Worm (Caenorhabditis elegans) whole organism, young adult: ENCODE data around the gene C55A1.1.
A peak's percentile ranks its signal among the peaks of the same experiment; 100 is the strongest.

Experiments used
- C06A6.2 ChIP-seq: fragments of 200-800 bp; sonication (Bioruptor generic); conservative IDR thresholded peaks from 2 replicates; pipeline ENCODE4 v1.3.6; 2022; ENCODE audit warnings: missing genetic modification characterization, missing compliant biosample characterization
- C17E4.6 ChIP-seq: fragments of 200-800 bp; sonication (Bioruptor generic); IDR thresholded peaks from 2 replicates; pipeline ENCODE4 v1.3.6; 2022; ENCODE audit warnings: missing genetic modification reagents, missing genetic modification characterization, missing compliant biosample characterization
- F33H1.4 ChIP-seq: fragments of 200-800 bp; sonication (Bioruptor generic); IDR thresholded peaks from 2 replicates; pipeline ENCODE4 v1.3.6; 2022; ENCODE audit warnings: missing genetic modification reagents, missing genetic modification characterization, missing compliant biosample characterization
- F55B11.4 ChIP-seq: sonication (generic microtip); optimal IDR thresholded peaks from 2 replicates; lab custom pipeline; 2016; ENCODE audit warnings: missing compliant biosample characterization, missing genetic modification characterization, borderline replicate concordance; ENCODE audit not compliant: insufficient read depth
- atf-7 ChIP-seq: sonication (generic microtip); optimal IDR thresholded peaks from 2 replicates; lab custom pipeline; 2017; ENCODE audit warnings: mild to moderate bottlenecking, missing genetic modification characterization, missing compliant biosample characterization
- bed-1 ChIP-seq: fragments of 200-800 bp; sonication (Bioruptor generic); IDR thresholded peaks from 2 replicates; pipeline ENCODE4 v1.3.6; 2022; ENCODE audit warnings: missing genetic modification reagents, missing genetic modification characterization, missing compliant biosample characterization
- ceh-100 ChIP-seq: fragments of 200-800 bp; sonication (Bioruptor generic); IDR thresholded peaks from 2 replicates; pipeline ENCODE4 v1.3.6; 2022; ENCODE audit warnings: missing genetic modification reagents, missing genetic modification characterization, missing compliant biosample characterization
- ceh-40 ChIP-seq: fragments of 200-800 bp; sonication (Bioruptor generic); IDR thresholded peaks from 2 replicates; pipeline ENCODE4 v1.3.6; 2022; ENCODE audit warnings: missing genetic modification characterization, missing compliant biosample characterization
- ceh-91 ChIP-seq: fragments of 200-800 bp; sonication (Bioruptor generic); IDR thresholded peaks from 2 replicates; pipeline ENCODE4 v1.3.6; 2022; ENCODE audit warnings: missing genetic modification reagents, missing genetic modification characterization, missing compliant biosample characterization
- chd-7 ChIP-seq: sonication (generic microtip); optimal IDR thresholded peaks from 2 replicates; lab custom pipeline; 2016; ENCODE audit warnings: mild to moderate bottlenecking, missing genetic modification characterization, moderate library complexity, missing compliant biosample characterization
- die-1 ChIP-seq: sonication (generic microtip); optimal IDR thresholded peaks from 2 replicates; lab custom pipeline; 2016; ENCODE audit warnings: missing genotype, mild to moderate bottlenecking, missing genetic modification characterization, missing compliant biosample characterization
- dox-1 ChIP-seq: fragments of 200-800 bp; sonication (Bioruptor generic); IDR thresholded peaks from 2 replicates; pipeline ENCODE4 v1.3.6; 2022; ENCODE audit warnings: missing genetic modification reagents, missing genetic modification characterization, missing compliant biosample characterization
- dpff-1 ChIP-seq: sonication (generic microtip); optimal IDR thresholded peaks from 2 replicates; lab custom pipeline; 2017; ENCODE audit warnings: mild to moderate bottlenecking, missing genetic modification characterization, missing compliant biosample characterization
- egl-18 ChIP-seq: fragments of 200-800 bp; sonication (Bioruptor generic); IDR thresholded peaks from 2 replicates; pipeline ENCODE4 v1.3.6; 2022; ENCODE audit warnings: missing genetic modification reagents, missing genetic modification characterization, missing compliant biosample characterization
- egl-44 ChIP-seq: fragments of 200-800 bp; sonication (Bioruptor generic); IDR thresholded peaks from 2 replicates; pipeline ENCODE4 v1.3.6; 2022; ENCODE audit warnings: missing genetic modification reagents, missing genetic modification characterization, missing compliant biosample characterization
- egrh-3 ChIP-seq: fragments of 200-800 bp; sonication (Bioruptor generic); IDR thresholded peaks from 2 replicates; pipeline ENCODE4 v1.3.6; 2022; ENCODE audit warnings: missing genetic modification reagents, missing genetic modification characterization, missing compliant biosample characterization
- ets-4 ChIP-seq: fragments of 200-800 bp; sonication (Bioruptor generic); optimal IDR thresholded peaks from 2 replicates; lab custom pipeline; 2018; ENCODE audit warnings: mild to moderate bottlenecking, missing genetic modification characterization, missing compliant biosample characterization
- fkh-3 ChIP-seq: sonication (generic microtip); optimal IDR thresholded peaks from 2 replicates; lab custom pipeline; 2016; ENCODE audit warnings: mild to moderate bottlenecking, missing genetic modification characterization, missing compliant biosample characterization
- him-1 ChIP-seq: sonication (generic microtip); optimal IDR thresholded peaks from 2 replicates; lab custom pipeline; 2016; ENCODE audit warnings: missing genotype, missing genetic modification reagents, missing genetic modification characterization, missing compliant biosample characterization
- hlh-12 ChIP-seq: sonication (generic microtip); optimal IDR thresholded peaks from 2 replicates; lab custom pipeline; 2016; ENCODE audit warnings: missing genetic modification characterization, missing compliant biosample characterization
- hmg-1.2 ChIP-seq: fragments of 200-800 bp; sonication (Bioruptor generic); IDR thresholded peaks from 2 replicates; pipeline ENCODE4 v1.3.6; 2022; ENCODE audit warnings: missing genetic modification reagents, missing genetic modification characterization, missing compliant biosample characterization
- hmg-20 ChIP-seq: fragments of 200-800 bp; sonication (Bioruptor generic); IDR thresholded peaks from 2 replicates; pipeline ENCODE4 v1.3.6; 2022; ENCODE audit warnings: missing genetic modification reagents, missing genetic modification characterization, missing compliant biosample characterization
- hrde-1 ChIP-seq: sonication (generic microtip); optimal IDR thresholded peaks from 2 replicates; lab custom pipeline; 2016; ENCODE audit warnings: missing genetic modification characterization, mild to moderate bottlenecking, missing compliant biosample characterization, moderate library complexity, missing genotype, missing genetic modification reagents, borderline replicate concordance
- let-526 ChIP-seq: fragments of 200-800 bp; sonication (Bioruptor generic); IDR thresholded peaks from 2 replicates; pipeline ENCODE4 v1.3.6; 2022; ENCODE audit warnings: missing genetic modification reagents, missing genetic modification characterization, missing compliant biosample characterization
- let-607 ChIP-seq, 2 experiments: fragments of 200-800 bp in 1 of 2; sonication (Bioruptor generic) in 1 of 2; sonication (generic microtip) in 1 of 2; optimal IDR thresholded peaks; 2 replicates each; lab custom pipeline; 2016 to 2018; ENCODE audit warnings: mild to moderate bottlenecking in 2 of 2, missing compliant biosample characterization in 2 of 2, missing genetic modification characterization in 2 of 2, moderate library complexity in 2 of 2, missing genotype in 1 of 2
- lin-40 ChIP-seq: sonication (generic microtip); optimal IDR thresholded peaks from 2 replicates; lab custom pipeline; 2016; ENCODE audit warnings: missing genetic modification characterization, mild to moderate bottlenecking, missing compliant biosample characterization, missing genotype, missing genetic modification reagents
- lir-1 ChIP-seq: fragments of 200-800 bp; sonication (Bioruptor generic); conservative IDR thresholded peaks from 2 replicates; pipeline ENCODE4 v1.3.6; 2022; ENCODE audit warnings: missing genetic modification reagents, missing genetic modification characterization, missing compliant biosample characterization
- lsl-1 ChIP-seq: fragments of 200-800 bp; sonication (Bioruptor generic); optimal IDR thresholded peaks from 2 replicates; lab custom pipeline; 2018; ENCODE audit warnings: mild to moderate bottlenecking, missing genetic modification characterization, moderate library complexity, missing compliant biosample characterization
- madf-3 ChIP-seq: fragments of 200-800 bp; sonication (Bioruptor generic); IDR thresholded peaks from 2 replicates; pipeline ENCODE4 v1.3.6; 2022; ENCODE audit warnings: missing genetic modification reagents, missing genetic modification characterization, missing compliant biosample characterization
- mel-28 ChIP-seq: sonication (generic microtip); optimal IDR thresholded peaks from 2 replicates; lab custom pipeline; 2016; ENCODE audit warnings: borderline replicate concordance, mild to moderate bottlenecking, missing genetic modification characterization, missing compliant biosample characterization
- mxl-1 ChIP-seq: sonication (generic microtip); optimal IDR thresholded peaks from 2 replicates; lab custom pipeline; 2016; ENCODE audit warnings: missing genetic modification characterization, missing compliant biosample characterization
- nhr-179 ChIP-seq: sonication (generic microtip); optimal IDR thresholded peaks from 2 replicates; lab custom pipeline; 2016; ENCODE audit warnings: mild to moderate bottlenecking, missing genetic modification characterization, missing compliant biosample characterization
- sdz-38 ChIP-seq: sonication (generic microtip); optimal IDR thresholded peaks from 2 replicates; lab custom pipeline; 2016; ENCODE audit warnings: missing genotype, missing genetic modification characterization, missing compliant biosample characterization
- snpc-1.1 ChIP-seq: sonication (generic microtip); optimal IDR thresholded peaks from 2 replicates; lab custom pipeline; 2017; ENCODE audit warnings: missing genetic modification characterization, mild to moderate bottlenecking, missing compliant biosample characterization, antibody characterized with exemption, moderate library complexity, missing genotype, missing genetic modification reagents; ENCODE audit not compliant: insufficient read depth
- snpc-3.4 ChIP-seq: sonication (generic microtip); optimal IDR thresholded peaks from 2 replicates; lab custom pipeline; 2017; ENCODE audit warnings: missing genetic modification characterization, mild to moderate bottlenecking, missing compliant biosample characterization, antibody characterized with exemption, moderate library complexity, missing genotype, missing genetic modification reagents
- snpc-4 ChIP-seq, 5 experiments: fragments of 150-350 bp in 1 of 5; sonication (generic microtip) in 4 of 5; optimal IDR thresholded peaks; 2 replicates each; lab custom pipeline; 2014 to 2018; ENCODE audit warnings: missing genetic modification characterization in 5 of 5, missing biosample characterization in 3 of 5, antibody characterized with exemption in 2 of 5, mild to moderate bottlenecking in 2 of 5, missing compliant biosample characterization in 2 of 5, missing genotype in 2 of 5, moderate library complexity in 2 of 5, missing genetic modification reagents in 1 of 5
- sptf-2 ChIP-seq: fragments of 200-800 bp; sonication (Bioruptor generic); optimal IDR thresholded peaks from 2 replicates; lab custom pipeline; 2018; ENCODE audit warnings: mild to moderate bottlenecking, missing genetic modification characterization, missing compliant biosample characterization
- unc-130 ChIP-seq: sonication (generic microtip); optimal IDR thresholded peaks from 2 replicates; lab custom pipeline; 2016; ENCODE audit warnings: missing genetic modification reagents, missing genetic modification characterization, missing compliant biosample characterization
- xnd-1 ChIP-seq: sonication (generic microtip); optimal IDR thresholded peaks from 2 replicates; lab custom pipeline; 2016; ENCODE audit warnings: missing genotype, missing genetic modification reagents, missing genetic modification characterization, missing compliant biosample characterization
- ztf-18 ChIP-seq: sonication (generic microtip); optimal IDR thresholded peaks from 2 replicates; lab custom pipeline; 2016; ENCODE audit warnings: missing genotype, mild to moderate bottlenecking, missing genetic modification characterization, missing compliant biosample characterization
- ztf-26 ChIP-seq: sonication (generic microtip); optimal IDR thresholded peaks from 2 replicates; lab custom pipeline; 2017; ENCODE audit warnings: missing genetic modification characterization, missing compliant biosample characterization
- ztf-3 ChIP-seq: fragments of 200-800 bp; sonication (Bioruptor generic); optimal IDR thresholded peaks from 2 replicates; lab custom pipeline; 2018; ENCODE audit warnings: mild to moderate bottlenecking, missing genetic modification characterization, missing compliant biosample characterization

The C55A1.1 gene

ce11 chrV:15610350-15610940, 11.2 kb upstream of the C55A1.1 start, which contains the start of the genes fbxa-153 and str-12:
fbxa-153 (minus strand) TSS chrV:15610384.
str-12 (plus strand) TSS chrV:15610890.
- TF ChIP-seq hmg-1.2 (GFP tag; lab: Robert Waterston, UW) (peak; percentile 23; the same call in 1 of the 2 replicates), mxl-1 (no peak)

ce11 chrV:15612886-15613285, 8.7 kb upstream of the C55A1.1 start, which contains the start of gene str-263:
str-263 (plus strand) TSS chrV:15613186.
- TF ChIP-seq let-526 (GFP tag; lab: Robert Waterston, UW) (no peak), die-1 (no peak), egrh-3 (GFP tag; lab: Robert Waterston, UW) (no peak), unc-130 (GFP tag; lab: Kevin White, UChicago) (no peak), ceh-100 (GFP tag; lab: Robert Waterston, UW) (no peak), F33H1.4 (no peak), sptf-2 (GFP tag; lab: Kevin White, UChicago) (no peak), ztf-26 (tag; lab: Kevin White, UChicago) (no peak), bed-1 (no peak), chd-7 (tag; lab: Kevin White, UChicago) (no peak), xnd-1 (tag; lab: Kevin White, UChicago) (no peak)

DNA sequence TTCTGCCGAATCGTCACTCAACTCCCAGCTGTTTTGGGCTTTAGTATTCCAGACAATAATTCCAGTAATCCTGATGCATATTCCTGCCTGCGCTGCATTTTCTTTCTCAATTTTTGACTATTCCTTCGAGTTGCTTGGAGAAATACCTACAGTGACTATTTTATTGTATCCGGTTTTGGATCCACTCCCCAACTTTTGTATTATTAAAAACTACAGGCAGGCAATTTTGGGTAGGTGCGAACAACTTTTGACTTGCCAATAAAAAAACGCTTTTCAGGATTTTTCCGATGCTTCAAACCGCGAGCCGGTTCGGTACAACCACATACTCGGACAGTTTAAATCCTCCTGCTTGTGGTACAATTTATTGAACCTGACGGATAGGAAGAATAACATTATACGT, 7.1 kb upstream of the C55A1.1 start:
- TF ChIP-seq lsl-1 (no peak), ets-4 (GFP tag; lab: Kevin White, UChicago) (no peak), dox-1 (GFP tag; lab: Robert Waterston, UW) (no peak), fkh-3 (tag; lab: Kevin White, UChicago) (no peak), C17E4.6 (GFP tag; lab: Robert Waterston, UW) (no peak)

DNA sequence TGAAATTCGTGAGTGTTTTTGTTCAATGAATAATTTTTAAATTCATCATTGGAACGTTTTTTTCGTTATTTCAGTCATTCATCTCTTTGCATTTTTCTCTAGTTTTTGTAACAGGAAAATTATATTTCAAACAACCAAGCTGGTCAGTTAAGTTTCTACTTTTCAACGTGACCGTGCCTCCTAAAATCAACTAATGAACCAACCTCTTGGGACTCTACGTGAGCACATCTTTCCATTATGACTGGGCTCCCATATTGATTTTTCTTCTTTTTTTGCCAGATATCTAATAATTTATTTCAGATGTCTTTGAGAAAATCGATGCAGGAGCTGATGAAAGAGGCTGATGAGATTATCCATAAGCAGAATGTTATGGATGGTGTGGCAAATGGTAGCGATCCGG, 3.9 kb downstream of the C55A1.1 start, which contains the start of gene C55A1.11:
Gene C55A1.11 (plus strand): TSS at position 301 of the 400 bp plus-strand sequence.
- no peak for TF ChIP-seq nhr-179 (tag; lab: Kevin White, UChicago)
- TF ChIP-seq ets-4 (GFP tag; lab: Kevin White, UChicago), result no peak
- no peak for TF ChIP-seq let-607 (tag; optimal IDR thresholded peaks at IDR 0.05; lab: Kevin White, UChicago)
- no peak for TF ChIP-seq lin-40
- no peak for TF ChIP-seq madf-3
- no peak for TF ChIP-seq hrde-1
- no peak for TF ChIP-seq hlh-12
- TF ChIP-seq him-1 (tag; lab: Kevin White, UChicago), result no peak
- TF ChIP-seq atf-7 (tag; lab: Kevin White, UChicago), result no peak
- TF ChIP-seq snpc-3.4 (tag; lab: Kevin White, UChicago), result no peak
- no peak for TF ChIP-seq lir-1
- TF ChIP-seq sdz-38 (tag; lab: Kevin White, UChicago), result no peak
- no peak for TF ChIP-seq egl-44 (GFP tag; lab: Robert Waterston, UW)
- TF ChIP-seq ztf-18 (tag; lab: Kevin White, UChicago), result no peak
- no peak for TF ChIP-seq mel-28 (tag; lab: Kevin White, UChicago)

DNA sequence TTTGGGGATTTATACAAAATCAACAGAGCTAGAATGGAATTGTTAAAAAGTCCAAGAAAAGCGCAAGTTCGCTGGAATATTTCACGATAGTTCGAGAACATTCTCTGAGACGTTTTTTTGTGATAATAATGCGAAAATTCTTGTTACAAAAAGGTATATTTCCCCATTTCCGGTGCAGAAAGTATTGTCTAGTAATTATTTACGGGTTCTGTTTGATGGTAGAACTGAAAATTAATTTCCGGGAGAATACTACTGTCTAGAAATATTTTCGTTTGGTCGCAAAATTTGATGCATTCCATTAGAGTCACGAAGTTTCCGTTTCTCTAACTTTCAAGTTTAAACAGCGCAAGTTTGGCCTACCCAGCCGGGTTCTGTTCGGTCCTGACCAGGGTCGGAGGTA, 7.9 kb downstream of the C55A1.1 start, which contains the start of gene str-248:
Gene str-248 (minus strand): TSS at position 101 of the 400 bp plus-strand sequence.
- no peak for TF ChIP-seq hrde-1
- TF ChIP-seq dpff-1, result no peak
- TF ChIP-seq egl-18, result no peak
- TF ChIP-seq egl-44 (GFP tag; lab: Robert Waterston, UW), result no peak
- TF ChIP-seq ztf-18 (tag; lab: Kevin White, UChicago), result no peak
- TF ChIP-seq snpc-1.1 (tag; lab: Kevin White, UChicago), result no peak
- TF ChIP-seq ztf-3 (GFP tag; lab: Kevin White, UChicago), result no peak
- no peak for TF ChIP-seq F55B11.4
- no peak for TF ChIP-seq C06A6.2
- TF ChIP-seq snpc-4 (GFP tag; optimal IDR thresholded peaks at IDR 0.05; lab: Kevin White, UChicago), result no peak
- TF ChIP-seq snpc-4 (tag; optimal IDR thresholded peaks at IDR 0.05; lab: Kevin White, UChicago), result no peak
- no peak for TF ChIP-seq ceh-40
- TF ChIP-seq hmg-20, result no peak
- TF ChIP-seq ceh-91 (GFP tag; lab: Robert Waterston, UW), result no peak
